Worm (Caenorhabditis elegans): Measurements from ENCODE around the gene sri-26.

The sri-26 gene

DNA sequence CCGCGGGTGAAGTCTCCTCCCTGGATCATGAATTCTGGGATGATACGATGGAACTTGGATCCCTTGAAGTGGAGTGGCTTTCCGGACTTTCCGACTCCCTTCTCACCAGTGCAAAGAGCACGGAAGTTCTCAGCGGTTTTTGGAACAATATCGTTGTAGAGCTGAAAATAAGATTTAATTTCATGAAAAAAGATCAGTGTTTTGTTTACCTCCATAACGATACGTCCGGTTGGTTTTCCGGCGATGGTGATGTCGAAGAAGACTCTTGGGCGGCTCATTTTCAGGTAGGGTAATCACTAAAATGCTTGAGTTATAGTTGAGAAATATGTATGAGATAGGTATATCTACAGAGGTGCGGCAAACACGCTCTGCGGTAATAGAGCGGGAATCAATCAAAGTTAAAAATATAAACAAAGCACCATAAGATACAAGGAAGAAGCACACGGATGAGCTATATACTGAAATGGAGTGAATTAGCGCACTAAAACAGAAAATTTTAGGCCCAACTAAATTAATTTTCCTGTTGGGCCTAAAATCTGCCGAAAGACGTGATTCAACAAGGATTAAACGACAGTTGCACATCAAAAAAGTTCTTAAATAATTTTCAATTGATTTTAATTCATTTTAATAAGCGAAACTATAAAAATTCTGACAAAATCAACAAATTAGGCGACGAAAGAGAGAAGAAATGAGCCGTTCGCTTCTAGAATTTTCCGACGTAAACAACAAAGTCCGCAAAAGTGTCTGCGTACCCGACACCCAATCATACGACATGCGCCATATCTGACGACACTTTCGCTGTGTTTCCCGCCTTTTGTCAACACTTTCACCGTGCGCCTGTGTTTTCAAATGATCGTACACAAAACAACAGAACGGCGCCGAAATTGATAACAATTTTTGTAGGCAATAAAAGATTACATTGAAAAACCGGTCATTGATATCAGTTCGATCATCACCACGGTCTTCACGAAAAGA is 27.9 kb upstream of the sri-26 start, which contains the start of the genes cyn-7 and bath-36 (continued):
- TF ChIP-seq syd-9 (tag; optimal IDR thresholded peaks at IDR 0.05) (no peak), fax-1 (tag; optimal IDR thresholded peaks at IDR 0.05) (no peak), ref-2 (tag; optimal IDR thresholded peaks at IDR 0.05) (no peak), F13H6.1 (tag; optimal IDR thresholded peaks at IDR 0.05) (no peak), ceh-6 (GFP tag; optimal IDR thresholded peaks at IDR 0.05) (no peak), K02D7.2 (tag; optimal IDR thresholded peaks at IDR 0.05) (no peak), elt-2 (tag; optimal IDR thresholded peaks at IDR 0.05) (peak; percentile 27), ceh-19 (GFP tag; optimal IDR thresholded peaks at IDR 0.05) (no peak), ets-4 (tag; optimal IDR thresholded peaks at IDR 0.05) (peak; percentile 13), pqm-1 (tag; optimal IDR thresholded peaks at IDR 0.05) (no peak), ceh-18 (tag; optimal IDR thresholded peaks at IDR 0.05) (peak; percentile 48), Y22D7AL.16 (tag; optimal IDR thresholded peaks at IDR 0.05) (no peak), ceh-30 (tag; optimal IDR thresholded peaks at IDR 0.05) (no peak), odd-2 (tag; optimal IDR thresholded peaks at IDR 0.05) (no peak), tbx-2 (tag; optimal IDR thresholded peaks at IDR 0.05) (peak; percentile 39), hlh-13 (GFP tag; optimal IDR thresholded peaks at IDR 0.05) (no peak), unc-86 (tag; optimal IDR thresholded peaks at IDR 0.05) (no peak), ceh-24 (tag; optimal IDR thresholded peaks at IDR 0.05) (no peak), sdc-2 (tag; optimal IDR thresholded peaks at IDR 0.05) (no peak), pha-2 (tag; optimal IDR thresholded peaks at IDR 0.05) (no peak), ceh-48 (tag; optimal IDR thresholded peaks at IDR 0.05) (no peak), lim-6 (tag; optimal IDR thresholded peaks at IDR 0.05) (no peak), pat-9 (tag; optimal IDR thresholded peaks at IDR 0.05) (no peak), ahr-1 (tag; optimal IDR thresholded peaks at IDR 0.05) (no peak), ttx-3 (tag; optimal IDR thresholded peaks at IDR 0.05) (no peak), tbx-7 (tag; optimal IDR thresholded peaks at IDR 0.05) (no peak), fkh-6 (tag; optimal IDR thresholded peaks at IDR 0.05) (no peak), dmd-4 (tag; optimal IDR thresholded peaks at IDR 0.05; ENCODE audit: borderline replicate concordance) (no peak), ceh-31 (tag; optimal IDR thresholded peaks at IDR 0.05) (peak; percentile 36), nfya-1 (tag; optimal IDR thresholded peaks at IDR 0.05) (peak; percentile 46), ztf-16 (tag; optimal IDR thresholded peaks at IDR 0.05) (no peak), K09A11.1 (tag; optimal IDR thresholded peaks at IDR 0.05; ENCODE audit: insufficient read depth) (no peak)

DNA sequence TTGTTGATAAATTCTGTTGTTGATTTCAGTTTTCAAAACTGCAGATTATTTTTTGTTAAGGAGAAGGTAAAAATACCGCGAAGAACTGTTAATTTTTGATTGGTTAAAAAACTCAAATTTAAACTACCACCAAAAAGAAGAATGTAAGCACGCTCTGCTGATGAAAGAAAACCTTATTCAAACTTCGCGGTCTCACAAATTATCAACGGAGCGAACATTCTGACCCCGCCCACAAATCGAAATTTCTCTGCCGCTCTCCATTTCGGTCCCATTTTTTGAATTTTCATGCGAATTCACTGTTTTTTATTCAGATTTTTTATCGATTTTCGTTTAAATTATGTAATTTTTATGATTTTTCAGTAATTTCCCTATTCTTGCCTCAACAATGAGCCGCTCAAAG is 25.7 kb upstream of the sri-26 start, which contains the start of gene cyn-3:
cyn-3 (plus strand) TSS at position 361 of the 400 bp plus-strand sequence.
- peak; percentile 76 for TF ChIP-seq unc-42 (tag; optimal IDR thresholded peaks at IDR 0.05)
- TF ChIP-seq ahr-1 (tag; optimal IDR thresholded peaks at IDR 0.05), result no peak
- no peak for TF ChIP-seq odd-2 (tag; optimal IDR thresholded peaks at IDR 0.05)
- TF ChIP-seq ceh-9 (tag; optimal IDR thresholded peaks at IDR 0.05), result no peak
- no peak for TF ChIP-seq ceh-34 (tag; optimal IDR thresholded peaks at IDR 0.05)
- peak; percentile 40 for TF ChIP-seq unc-55 (GFP tag; optimal IDR thresholded peaks at IDR 0.05)
- TF ChIP-seq hlh-8 (tag; optimal IDR thresholded peaks at IDR 0.05), result no peak
- peak; percentile 58 for TF ChIP-seq dve-1 (tag; optimal IDR thresholded peaks at IDR 0.05)
- TF ChIP-seq nfya-1 (tag; optimal IDR thresholded peaks at IDR 0.05), result peak; percentile 66
- peak; percentile 12 for TF ChIP-seq pros-1 (tag; optimal IDR thresholded peaks at IDR 0.05)
- TF ChIP-seq Y22D7AL.16 (tag; optimal IDR thresholded peaks at IDR 0.05), result no peak
- no peak for TF ChIP-seq fkh-6 (tag; optimal IDR thresholded peaks at IDR 0.05)
- peak; percentile 30 for TF ChIP-seq ceh-48 (tag; optimal IDR thresholded peaks at IDR 0.05)
- TF ChIP-seq sdc-2 (tag; optimal IDR thresholded peaks at IDR 0.05), result no peak
- TF ChIP-seq pqm-1 (tag; optimal IDR thresholded peaks at IDR 0.05), result no peak
- peak; percentile 36 for TF ChIP-seq ceh-18 (tag; optimal IDR thresholded peaks at IDR 0.05)
- no peak for TF ChIP-seq sox-4 (tag; optimal IDR thresholded peaks at IDR 0.05)
- TF ChIP-seq C38D4.7 (GFP tag; optimal IDR thresholded peaks at IDR 0.05), result no peak
- peak; percentile 16 for TF ChIP-seq tbx-2 (tag; optimal IDR thresholded peaks at IDR 0.05)
- TF ChIP-seq hlh-6 (tag; optimal IDR thresholded peaks at IDR 0.05), result no peak
- no peak for TF ChIP-seq syd-9 (tag; optimal IDR thresholded peaks at IDR 0.05)
- TF ChIP-seq ceh-2 (tag; optimal IDR thresholded peaks at IDR 0.05), result no peak
- peak; percentile 63 for TF ChIP-seq ceh-31 (tag; optimal IDR thresholded peaks at IDR 0.05)
- no peak for TF ChIP-seq K02D7.2 (tag; optimal IDR thresholded peaks at IDR 0.05)
- TF ChIP-seq hlh-30 (tag; optimal IDR thresholded peaks at IDR 0.05; ENCODE audit: insufficient read depth), result no peak
